Fruit fly (Drosophila melanogaster) whole organism, embryonic: ENCODE measurements around the gene sno.

Source experiments
- ATbp ChIP-seq: fragments of 200-800 bp; sonication (Bioruptor generic); optimal IDR thresholded peaks from 2 replicates; lab custom pipeline; 2017; ENCODE audit warnings: missing biosample characterization, mild to moderate bottlenecking, missing genetic modification characterization, missing genetic modification reagents
- B-H1 ChIP-seq: fragments of 200-800 bp; sonication (Bioruptor generic); IDR thresholded peaks from 3 replicates; pipeline ENCODE4 v1.3.6; 2022; ENCODE audit warnings: missing biosample characterization, missing genetic modification characterization
- CG10462 ChIP-seq: fragments of 200-800 bp; sonication (Bioruptor generic); optimal IDR thresholded peaks from 2 replicates; lab custom pipeline; 2016; ENCODE audit warnings: missing biosample characterization, missing genetic modification characterization
- CG11456 ChIP-seq: fragments of 200-800 bp; sonication (Bioruptor generic); IDR thresholded peaks from 3 replicates; pipeline ENCODE4 v1.3.6; 2022; ENCODE audit warnings: missing biosample characterization, missing genetic modification characterization
- CG12219 ChIP-seq: fragments of 200-800 bp; sonication (Bioruptor generic); optimal IDR thresholded peaks from 3 replicates; lab custom pipeline; 2018; ENCODE audit warnings: missing biosample characterization, mild to moderate bottlenecking, missing genetic modification characterization
- CG12942 ChIP-seq: fragments of 200-800 bp; sonication (Bioruptor generic); optimal IDR thresholded peaks from 3 replicates; lab custom pipeline; 2016; ENCODE audit warnings: missing biosample characterization, missing genetic modification characterization
- CG13424 ChIP-seq: fragments of 200-800 bp; sonication (Bioruptor generic); optimal IDR thresholded peaks from 2 replicates; lab custom pipeline; 2019; ENCODE audit warnings: missing biosample characterization, mild to moderate bottlenecking, missing genetic modification characterization, moderate library complexity
- CG14667 ChIP-seq: fragments of 200-800 bp; sonication (Bioruptor generic); IDR thresholded peaks from 2 replicates; pipeline ENCODE4 v1.3.6; 2022; ENCODE audit warnings: missing biosample characterization, missing genetic modification characterization
- CG15696 ChIP-seq: fragments of 200-800 bp; sonication (Bioruptor generic); optimal IDR thresholded peaks from 2 replicates; lab custom pipeline; 2019; ENCODE audit warnings: missing biosample characterization, mild to moderate bottlenecking, missing genetic modification characterization, moderate library complexity
- CG18262 ChIP-seq: fragments of 200-800 bp; optimal IDR thresholded peaks from 3 replicates; lab custom pipeline; 2019; ENCODE audit warnings: missing biosample characterization, mild to moderate bottlenecking, missing genetic modification characterization, moderate library complexity
- CG18599 ChIP-seq: fragments of 200-800 bp; sonication (Bioruptor generic); optimal IDR thresholded peaks from 3 replicates; lab custom pipeline; 2017; ENCODE audit warnings: missing biosample characterization, missing genetic modification characterization, mild to moderate bottlenecking, moderate library complexity, missing genetic modification reagents
- CG2129 ChIP-seq: fragments of 200-800 bp; sonication (Bioruptor generic); IDR thresholded peaks from 2 replicates; pipeline ENCODE4 v1.3.6; 2022; ENCODE audit warnings: missing biosample characterization, missing genetic modification characterization; ENCODE audit not compliant: partially characterized antibody
- CG2712 ChIP-seq: fragments of 200-800 bp; optimal IDR thresholded peaks from 3 replicates; lab custom pipeline; 2019; ENCODE audit warnings: missing biosample characterization, mild to moderate bottlenecking, missing genetic modification characterization, moderate library complexity
- CG30403 ChIP-seq: fragments of 200-800 bp; sonication (Bioruptor generic); optimal IDR thresholded peaks from 3 replicates; lab custom pipeline; 2016; ENCODE audit warnings: missing biosample characterization, missing genetic modification characterization
- CG30431 ChIP-seq: fragments of 200-800 bp; sonication (Bioruptor generic); optimal IDR thresholded peaks from 2 replicates; lab custom pipeline; 2017; ENCODE audit warnings: missing biosample characterization, missing genetic modification characterization
- CG32532 ChIP-seq: fragments of 200-800 bp; sonication (Bioruptor generic); IDR thresholded peaks from 2 replicates; pipeline ENCODE4 v1.3.6; 2022; ENCODE audit warnings: missing biosample characterization, missing genetic modification characterization
- CG32767 ChIP-seq: fragments of 200-800 bp; sonication (Bioruptor generic); IDR thresholded peaks from 2 replicates; pipeline ENCODE4 v1.3.6; 2022; ENCODE audit warnings: missing biosample characterization, missing genetic modification characterization
- CG34376 ChIP-seq: fragments of 200-800 bp; sonication (Bioruptor generic); optimal IDR thresholded peaks from 2 replicates; lab custom pipeline; 2018; ENCODE audit warnings: missing biosample characterization, mild to moderate bottlenecking, missing genetic modification characterization
- CG34422 ChIP-seq: fragments of 200-800 bp; sonication (Bioruptor generic); IDR thresholded peaks from 3 replicates; pipeline ENCODE4 v1.3.6; 2022; ENCODE audit warnings: missing biosample characterization, missing genetic modification characterization
- CG42726 ChIP-seq: fragments of 200-800 bp; sonication (Bioruptor generic); IDR thresholded peaks from 2 replicates; pipeline ENCODE4 v1.3.6; 2022; ENCODE audit warnings: missing biosample characterization, missing genetic modification characterization; ENCODE audit not compliant: partially characterized antibody
- CG4424 ChIP-seq: fragments of 200-800 bp; sonication (Bioruptor generic); optimal IDR thresholded peaks from 3 replicates; lab custom pipeline; 2016; ENCODE audit warnings: missing biosample characterization, missing genetic modification characterization
- CG6654 ChIP-seq: fragments of 200-800 bp; sonication (Bioruptor generic); optimal IDR thresholded peaks from 2 replicates; lab custom pipeline; 2017; ENCODE audit warnings: missing biosample characterization, mild to moderate bottlenecking, missing genetic modification characterization
- CG6791 ChIP-seq: fragments of 200-800 bp; sonication (Bioruptor generic); IDR thresholded peaks from 3 replicates; pipeline ENCODE4 v1.3.6; 2022; ENCODE audit warnings: missing biosample characterization, missing genetic modification characterization; ENCODE audit not compliant: partially characterized antibody
- CG6854 ChIP-seq: fragments of 200-800 bp; sonication (Bioruptor generic); optimal IDR thresholded peaks from 3 replicates; lab custom pipeline; 2017; ENCODE audit warnings: missing biosample characterization, mild to moderate bottlenecking, missing genetic modification characterization
- CG7987 ChIP-seq: fragments of 200-800 bp; sonication (Bioruptor generic); optimal IDR thresholded peaks from 2 replicates; lab custom pipeline; 2018; ENCODE audit warnings: missing biosample characterization, mild to moderate bottlenecking, missing genetic modification characterization, moderate library complexity
- CG8478 ChIP-seq: fragments of >200 bp; optimal IDR thresholded peaks from 2 replicates; lab custom pipeline; 2018
- CG9817 ChIP-seq: fragments of 200-800 bp; sonication (Bioruptor generic); optimal IDR thresholded peaks from 2 replicates; lab custom pipeline; 2018; ENCODE audit warnings: missing biosample characterization, mild to moderate bottlenecking, missing genetic modification characterization, moderate library complexity
- CG9876 ChIP-seq: fragments of 200-800 bp; sonication (Bioruptor generic); optimal IDR thresholded peaks from 2 replicates; lab custom pipeline; 2016; ENCODE audit warnings: missing biosample characterization, missing genetic modification characterization
- Camta ChIP-seq: fragments of 200-800 bp; sonication (Bioruptor generic); optimal IDR thresholded peaks from 2 replicates; lab custom pipeline; 2016; ENCODE audit warnings: missing biosample characterization, missing genetic modification characterization
- E2f1 ChIP-seq: fragments of 200-800 bp; sonication (Bioruptor generic); IDR thresholded peaks from 2 replicates; pipeline ENCODE4 v1.3.6; 2022; ENCODE audit warnings: missing biosample characterization, missing genetic modification characterization
- Hr39 ChIP-seq: fragments of >200 bp; optimal IDR thresholded peaks from 2 replicates; lab custom pipeline; 2017
- Hr51 ChIP-seq, 2 experiments: fragments of 200-800 bp; sonication (Bioruptor generic); optimal IDR thresholded peaks; 2 replicates in 1 of 2; 3 replicates in 1 of 2; lab custom pipeline; 2016 to 2018; ENCODE audit warnings: missing biosample characterization in 2 of 2, missing genetic modification characterization in 2 of 2, mild to moderate bottlenecking in 1 of 2, moderate library complexity in 1 of 2
- NfI ChIP-seq: fragments of 200-800 bp; sonication (Bioruptor generic); optimal IDR thresholded peaks from 3 replicates; lab custom pipeline; 2018; ENCODE audit warnings: missing biosample characterization, mild to moderate bottlenecking, missing genetic modification characterization, moderate library complexity
- Opbp ChIP-seq: fragments of 200-800 bp; sonication (Bioruptor generic); IDR thresholded peaks from 3 replicates; pipeline ENCODE4 v1.3.6; 2022; ENCODE audit warnings: missing biosample characterization, missing genetic modification characterization; ENCODE audit not compliant: partially characterized antibody
- Sox100B ChIP-seq: fragments of 200-800 bp; sonication (Bioruptor generic); optimal IDR thresholded peaks from 3 replicates; lab custom pipeline; 2018; ENCODE audit warnings: missing biosample characterization, mild to moderate bottlenecking, missing genetic modification characterization
- Sry-δ ChIP-seq: fragments of 200-800 bp; sonication (Bioruptor generic); optimal IDR thresholded peaks from 2 replicates; lab custom pipeline; 2016; ENCODE audit warnings: missing biosample characterization, missing genetic modification characterization
- aop ChIP-seq: fragments of 200-800 bp; sonication (Bioruptor generic); IDR thresholded peaks from 2 replicates; pipeline ENCODE4 v1.3.6; 2022; ENCODE audit warnings: missing biosample characterization, missing genetic modification characterization
- corto ChIP-seq: fragments of 200-800 bp; sonication (Bioruptor generic); optimal IDR thresholded peaks from 2 replicates; lab custom pipeline; 2016; ENCODE audit warnings: missing biosample characterization, mild to moderate bottlenecking, missing genetic modification characterization, moderate library complexity
- crc ChIP-seq: fragments of 200-800 bp; sonication (Bioruptor generic); optimal IDR thresholded peaks from 2 replicates; lab custom pipeline; 2016; ENCODE audit warnings: missing biosample characterization, missing genetic modification characterization
- croc ChIP-seq: fragments of 200-800 bp; sonication (Bioruptor generic); conservative IDR thresholded peaks from 3 replicates; pipeline ENCODE4 v1.3.6; 2022; ENCODE audit warnings: missing biosample characterization, missing genetic modification characterization
- crol ChIP-seq: fragments of 200-800 bp; sonication (Bioruptor generic); IDR thresholded peaks from 2 replicates; pipeline ENCODE4 v1.3.6; 2022; ENCODE audit warnings: missing biosample characterization, missing genetic modification characterization
- ewg ChIP-seq: fragments of 200-800 bp; sonication (Bioruptor generic); optimal IDR thresholded peaks from 3 replicates; lab custom pipeline; 2017; ENCODE audit warnings: mild to moderate bottlenecking, missing biosample characterization, missing genetic modification reagents, missing genetic modification characterization
- ftz-f1 ChIP-seq: fragments of 200-800 bp; sonication (Bioruptor generic); optimal IDR thresholded peaks from 2 replicates; lab custom pipeline; 2016; ENCODE audit warnings: missing biosample characterization, missing genetic modification characterization
- gfzf ChIP-seq: fragments of 200-800 bp; sonication (Bioruptor generic); optimal IDR thresholded peaks from 2 replicates; lab custom pipeline; 2016; ENCODE audit warnings: missing biosample characterization, mild to moderate bottlenecking, missing genetic modification characterization, moderate library complexity
- ham ChIP-seq: fragments of 200-800 bp; sonication (Bioruptor generic); IDR thresholded peaks from 2 replicates; pipeline ENCODE4 v1.3.6; 2022; ENCODE audit warnings: missing biosample characterization, missing genetic modification characterization
- lmd ChIP-seq: fragments of 200-800 bp; sonication (Bioruptor generic); IDR thresholded peaks from 2 replicates; pipeline ENCODE4 v1.3.6; 2022; ENCODE audit warnings: missing biosample characterization, missing genetic modification characterization
- lola ChIP-seq, 3 experiments: fragments of >200 bp in 2 of 3; fragments of 200-800 bp in 1 of 3; sonication (Bioruptor generic) in 1 of 3; optimal IDR thresholded peaks; 2 replicates each; lab custom pipeline; 2017 to 2019; ENCODE audit warnings: missing biosample characterization in 3 of 3, missing genetic modification characterization in 3 of 3, mild to moderate bottlenecking in 1 of 3, moderate library complexity in 1 of 3
- mam ChIP-seq: fragments of 200-800 bp; sonication (Bioruptor generic); optimal IDR thresholded peaks from 3 replicates; lab custom pipeline; 2016; ENCODE audit warnings: missing biosample characterization, missing genetic modification characterization
- odd ChIP-seq: fragments of 200-800 bp; sonication (Bioruptor generic); optimal IDR thresholded peaks from 2 replicates; lab custom pipeline; 2017; ENCODE audit warnings: missing biosample characterization, mild to moderate bottlenecking, missing genetic modification characterization
- row ChIP-seq: fragments of 200-800 bp; sonication (Bioruptor generic); IDR thresholded peaks from 3 replicates; pipeline ENCODE4 v1.3.6; 2022; ENCODE audit warnings: missing biosample characterization, missing genetic modification characterization
- tx ChIP-seq: fragments of 200-800 bp; sonication (Bioruptor generic); optimal IDR thresholded peaks from 2 replicates; lab custom pipeline; 2016; ENCODE audit warnings: missing biosample characterization, missing genetic modification characterization
- wek ChIP-seq: fragments of 200-800 bp; sonication (Bioruptor generic); optimal IDR thresholded peaks from 3 replicates; lab custom pipeline; 2018; ENCODE audit warnings: missing biosample characterization, mild to moderate bottlenecking, missing genetic modification characterization, moderate library complexity

The sno gene

dm6 chrX:13258757-13259067 is 47.2 kb upstream of the sno start, which contains the start of gene comt (continued):
- TF ChIP-seq lola (GFP tag; optimal IDR thresholded peaks at IDR 0.05; lab: Kevin White, UChicago), result peak in 1 of 3 experiments; percentile 69
- no peak for TF ChIP-seq Opbp
- TF ChIP-seq CG10462 (GFP tag; lab: Kevin White, UChicago), result peak; percentile 41
- no peak for TF ChIP-seq NfI (GFP tag; lab: Kevin White, UChicago)
- TF ChIP-seq Hr39 (lab: Kevin White, UChicago), result no peak
- no peak for TF ChIP-seq Sry-δ (GFP tag; lab: Kevin White, UChicago)
- peak; percentile 42; the same call in 1 of the 3 replicates for TF ChIP-seq B-H1
- TF ChIP-seq odd (GFP tag; lab: Kevin White, UChicago), result no peak
- TF ChIP-seq croc, result no peak
- TF ChIP-seq Camta (GFP tag; lab: Kevin White, UChicago), result no peak
- peak; percentile 19; the same call in 1 of the 2 replicates for TF ChIP-seq lmd (GFP tag; lab: Robert Waterston, UW)
- peak; percentile 76 for TF ChIP-seq CG2712 (tag; lab: Kevin White, UChicago)
- no peak for TF ChIP-seq CG12942 (GFP tag; lab: Kevin White, UChicago)
- peak; percentile 17 for TF ChIP-seq CG9817 (tag; lab: Kevin White, UChicago)
- TF ChIP-seq ftz-f1, result no peak
- no peak for TF ChIP-seq Hr51 (GFP tag; optimal IDR thresholded peaks at IDR 0.05; lab: Kevin White, UChicago)
- no peak for TF ChIP-seq tx (GFP tag; lab: Kevin White, UChicago)
- 0 out of 2 replicates have a peak, but pooled peaks have one; percentile 20 for TF ChIP-seq E2f1 (GFP tag; lab: Robert Waterston, UW)
- TF ChIP-seq CG9876 (GFP tag; lab: Kevin White, UChicago), result no peak
- TF ChIP-seq CG2129 (GFP tag; lab: Robert Waterston, UW), result no peak
- no peak for TF ChIP-seq CG18599
- TF ChIP-seq CG30431 (GFP tag; lab: Kevin White, UChicago), result peak; percentile 9
- TF ChIP-seq CG4424, result peak; percentile 64
- no peak for TF ChIP-seq gfzf (GFP tag; lab: Kevin White, UChicago)
- no peak for TF ChIP-seq aop (GFP tag; lab: Robert Waterston, UW)
- TF ChIP-seq CG6854 (GFP tag; lab: Kevin White, UChicago), result no peak
- peak; percentile 75 for TF ChIP-seq CG15696 (tag; lab: Kevin White, UChicago)
- no peak for TF ChIP-seq mam (GFP tag; lab: Kevin White, UChicago)
- TF ChIP-seq CG42726 (GFP tag; lab: Robert Waterston, UW), result no peak
- no peak for TF ChIP-seq CG7987 (GFP tag; lab: Kevin White, UChicago)
- no peak for TF ChIP-seq CG34422 (GFP tag; lab: Robert Waterston, UW)
- TF ChIP-seq ATbp, result peak; percentile 35
- peak; percentile 78 for TF ChIP-seq CG13424 (tag; lab: Kevin White, UChicago)
- no peak for TF ChIP-seq CG6654 (GFP tag; lab: Kevin White, UChicago)
- TF ChIP-seq CG32532, result peak; percentile 72
- no peak for TF ChIP-seq corto (GFP tag; lab: Kevin White, UChicago)
- no peak for TF ChIP-seq CG8478 (lab: Kevin White, UChicago)
- no peak for TF ChIP-seq CG12219
- TF ChIP-seq CG34376 (GFP tag; lab: Kevin White, UChicago), result no peak
- peak; percentile 79 for TF ChIP-seq Sox100B (GFP tag; lab: Kevin White, UChicago)
- TF ChIP-seq ewg, result peak; percentile 88
- 0 out of 2 replicates have a peak, but pooled peaks have one; percentile 35 for TF ChIP-seq CG14667 (GFP tag; lab: Robert Waterston, UW)
- 0 out of 3 replicates have a peak, but pooled peaks have one; percentile 50 for TF ChIP-seq CG11456
- no peak for TF ChIP-seq CG32767
- peak; percentile 63 for TF ChIP-seq CG30403 (GFP tag; lab: Kevin White, UChicago)
- no peak for TF ChIP-seq crol (GFP tag; lab: Robert Waterston, UW)
- peak; percentile 61 for TF ChIP-seq row (GFP tag; lab: Robert Waterston, UW)
- peak; percentile 75 for TF ChIP-seq CG18262
- no peak for TF ChIP-seq CG6791 (GFP tag; lab: Robert Waterston, UW)
- no peak for TF ChIP-seq crc (GFP tag; lab: Kevin White, UChicago)
- no peak for TF ChIP-seq ham (GFP tag; lab: Robert Waterston, UW)
- no peak for TF ChIP-seq wek (GFP tag; lab: Kevin White, UChicago)
